Worm (Caenorhabditis elegans) whole organism, L4/young adult: ENCODE measurements around the gene abhd-5.2.

Experiments used
- W03F9.2 ChIP-seq: fragments of 150-350 bp; optimal IDR thresholded peaks from 2 replicates; lab custom pipeline; 2014; ENCODE audit warnings: missing biosample characterization, missing genetic modification characterization
- him-1 ChIP-seq: sonication (generic microtip); optimal IDR thresholded peaks from 2 replicates; lab custom pipeline; 2016; ENCODE audit warnings: missing genotype, missing genetic modification reagents, missing genetic modification characterization, missing compliant biosample characterization

ce11 chrV:4890781-4891180, 46.3 kb downstream of the abhd-5.2 start:
- TF ChIP-seq him-1 (tag; lab: Kevin White, UChicago), result no peak
- no peak for TF ChIP-seq W03F9.2 (tag; lab: Kevin White, UChicago)
